Worm (Caenorhabditis elegans): ENCODE measurements around the gene F14F9.4.

- TF ChIP-seq him-1 (tag; optimal IDR thresholded peaks at IDR 0.05), result no peak
- no peak for TF ChIP-seq W03F9.2 (tag; optimal IDR thresholded peaks at IDR 0.05)
- TF ChIP-seq dao-5 (tag; optimal IDR thresholded peaks at IDR 0.05), result no peak
Measured at ce11 chrV:5165426-5165825, 32.9 kb downstream of the F14F9.4 start, which contains the start of gene srw-140.

Measured in whole organism, L4/young adult.